Worm (Caenorhabditis elegans) whole organism, L3 larva: ENCODE measurements around the gene mrpl-50.

Experiments
- ceh-82 ChIP-seq: fragments of 150-350 bp; optimal IDR thresholded peaks from 2 replicates; lab custom pipeline; 2014; ENCODE audit warnings: missing biosample characterization, missing genetic modification characterization
- fkh-10 ChIP-seq: sonication (generic microtip); optimal IDR thresholded peaks from 2 replicates; lab custom pipeline; 2017; ENCODE audit warnings: missing biosample characterization, missing genetic modification reagents, missing genetic modification characterization
- nhr-12 ChIP-seq: fragments of 150-350 bp; optimal IDR thresholded peaks from 2 replicates; lab custom pipeline; 2014; ENCODE audit warnings: missing biosample characterization, missing genetic modification characterization
- nhr-23 ChIP-seq: fragments of 150-350 bp; optimal IDR thresholded peaks from 2 replicates; lab custom pipeline; 2014; ENCODE audit warnings: missing biosample characterization, missing genetic modification reagents, missing genetic modification characterization
- tbx-2 ChIP-seq: sonication (generic microtip); optimal IDR thresholded peaks from 2 replicates; lab custom pipeline; 2016; ENCODE audit warnings: mild to moderate bottlenecking, missing genetic modification characterization, missing compliant biosample characterization
- unc-62 ChIP-seq: fragments of 150-350 bp; sonication (generic microtip); optimal IDR thresholded peaks from 4 replicates; lab custom pipeline; 2014; ENCODE audit warnings: missing biosample characterization, missing genetic modification reagents, missing genetic modification characterization

DNA sequence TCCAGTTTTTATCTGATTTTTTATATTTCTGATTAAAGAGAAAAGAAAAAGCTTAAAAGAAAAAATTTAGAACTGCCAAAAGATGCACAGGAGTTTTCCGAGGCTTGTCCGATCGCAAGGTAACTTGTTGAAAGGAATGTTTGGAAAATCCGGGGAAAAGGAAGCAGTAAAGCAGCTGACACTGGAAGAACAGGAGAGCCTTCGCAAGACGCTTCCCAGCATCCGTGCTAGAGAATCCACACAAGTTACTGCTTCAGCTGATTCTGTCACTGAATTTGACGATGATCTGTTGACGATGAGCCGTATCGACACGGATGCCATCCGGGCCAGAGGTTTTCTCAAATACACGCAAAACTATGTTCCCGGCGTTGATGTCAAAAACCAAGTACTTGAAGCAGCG is at the start of gene mrpl-50:
- no peak for TF ChIP-seq tbx-2 (tag; lab: Kevin White, UChicago)
- no peak for TF ChIP-seq ceh-82
- no peak for TF ChIP-seq nhr-23 (tag; lab: Kevin White, UChicago)
- TF ChIP-seq fkh-10 (GFP tag; lab: Kevin White, UChicago): no peak
- TF ChIP-seq unc-62 (GFP tag; lab: Kevin White, UChicago): no peak
- no peak for TF ChIP-seq nhr-12 (tag; lab: Kevin White, UChicago)
